Fruit fly (Drosophila melanogaster): ENCODE data around the gene CG43095.

CG43095 gene

dm6 chr3R:22726031-22726770 lies 45.4 kb downstream of the CG43095 start, which contains the start of gene RNF220 (continued):
- TF ChIP-seq Hr38 (GFP tag; optimal IDR thresholded peaks at IDR 0.05) (no peak), CG6792 (GFP tag; optimal IDR thresholded peaks at IDR 0.05) (no peak), cyc (GFP tag; optimal IDR thresholded peaks at IDR 0.05) (no peak), dsx (GFP tag; optimal IDR thresholded peaks at IDR 0.05; ENCODE audit: poor library complexity, severe bottlenecking) (no peak), topi (GFP tag; optimal IDR thresholded peaks at IDR 0.05) (no peak), CG11294 (GFP tag; IDR thresholded peaks at IDR 0.05) (no peak), acj6 (GFP tag; optimal IDR thresholded peaks at IDR 0.05) (peak; percentile 48), CG8319 (GFP tag; optimal IDR thresholded peaks at IDR 0.05) (no peak), Hr39 (GFP tag; optimal IDR thresholded peaks at IDR 0.05) (no peak), spab (GFP tag; optimal IDR thresholded peaks at IDR 0.05) (no peak), Sox102F (GFP tag; optimal IDR thresholded peaks at IDR 0.05) (no peak), dac (GFP tag; optimal IDR thresholded peaks at IDR 0.05) (no peak), Smox (GFP tag; optimal IDR thresholded peaks at IDR 0.05) (no peak), CG7368 (GFP tag; optimal IDR thresholded peaks at IDR 0.05) (no peak), fd59A (GFP tag; optimal IDR thresholded peaks at IDR 0.05) (no peak), CG6276 (GFP tag; optimal IDR thresholded peaks at IDR 0.05) (no peak), fd85E (GFP tag; optimal IDR thresholded peaks at IDR 0.05) (no peak), CG8632 (GFP tag; optimal IDR thresholded peaks at IDR 0.05) (peak; percentile 23), Eip93F (GFP tag; optimal IDR thresholded peaks at IDR 0.05) (no peak), net (GFP tag; optimal IDR thresholded peaks at IDR 0.05) (peak; percentile 50), esn (GFP tag; optimal IDR thresholded peaks at IDR 0.05) (peak; percentile 28), CG6854 (GFP tag; optimal IDR thresholded peaks at IDR 0.05) (no peak), CG10669 (GFP tag; optimal IDR thresholded peaks at IDR 0.05) (peak; percentile 24), ss (GFP tag; optimal IDR thresholded peaks at IDR 0.05) (no peak), Ets21C (GFP tag; optimal IDR thresholded peaks at IDR 0.05) (no peak), svp (GFP tag) (peak; percentile 66), Blimp-1 (GFP tag; optimal IDR thresholded peaks at IDR 0.05) (no peak), Sox15 (GFP tag; optimal IDR thresholded peaks at IDR 0.05) (peak; percentile 37), Ets96B (tag; optimal IDR thresholded peaks at IDR 0.05) (no peak), CG6808 (GFP tag; optimal IDR thresholded peaks at IDR 0.05) (no peak), Sox14 (GFP tag; optimal IDR thresholded peaks at IDR 0.05) (no peak), CG15336 (GFP tag; IDR thresholded peaks at IDR 0.05) (0 out of 2 replicates have a peak, but pooled peaks have one; percentile 24), Lpt (GFP tag; optimal IDR thresholded peaks at IDR 0.05) (no peak), CG3919 (GFP tag; optimal IDR thresholded peaks at IDR 0.05) (no peak)

- peak; percentile 89 for TF ChIP-seq Eip78C (GFP tag)
- peak; percentile 22; the same call in 1 of the 2 replicates for TF ChIP-seq CG11294 (GFP tag; IDR thresholded peaks at IDR 0.05)
- peak; percentile 54 for TF ChIP-seq Hr4 (GFP tag; optimal IDR thresholded peaks at IDR 0.05)
- TF ChIP-seq acj6 (GFP tag; optimal IDR thresholded peaks at IDR 0.05) = peak; percentile 51
- TF ChIP-seq CG1621 (tag; optimal IDR thresholded peaks at IDR 0.05) = no peak
- TF ChIP-seq Met (GFP tag; optimal IDR thresholded peaks at IDR 0.05) = peak; percentile 46
- peak; percentile 97 for TF ChIP-seq svp (GFP tag)
- peak; percentile 47 for TF ChIP-seq lz (GFP tag; optimal IDR thresholded peaks at IDR 0.05)
- peak; percentile 62 for TF ChIP-seq CG32006 (GFP tag; optimal IDR thresholded peaks at IDR 0.05)
- TF ChIP-seq CG6808 (GFP tag; optimal IDR thresholded peaks at IDR 0.05) = peak; percentile 32
- peak; percentile 66 for TF ChIP-seq Gug (GFP tag; IDR thresholded peaks at IDR 0.05)
- peak; percentile 38 for TF ChIP-seq pdm3 (GFP tag; optimal IDR thresholded peaks at IDR 0.05)
- peak; percentile 88 for TF ChIP-seq CG15336 (GFP tag; IDR thresholded peaks at IDR 0.05)
- peak; percentile 1 for TF ChIP-seq Sox15 (GFP tag; optimal IDR thresholded peaks at IDR 0.05)
- TF ChIP-seq Smox (GFP tag; optimal IDR thresholded peaks at IDR 0.05) = peak; percentile 62
- TF ChIP-seq OdsH (GFP tag; optimal IDR thresholded peaks at IDR 0.05) = peak; percentile 71
- peak; percentile 32 for TF ChIP-seq CG31627 (GFP tag; optimal IDR thresholded peaks at IDR 0.05)
- TF ChIP-seq vri (GFP tag; optimal IDR thresholded peaks at IDR 0.05) = peak; percentile 54
- peak; percentile 78 for TF ChIP-seq dsx (GFP tag; optimal IDR thresholded peaks at IDR 0.05; ENCODE audit: poor library complexity, severe bottlenecking)
- TF ChIP-seq eg (GFP tag; IDR thresholded peaks at IDR 0.05) = peak; percentile 84; the same call in 2 of the 3 replicates
- TF ChIP-seq ss (GFP tag; optimal IDR thresholded peaks at IDR 0.05) = peak in 1 of 2 experiments; percentile 44
- peak; percentile 40 for TF ChIP-seq CG6276 (GFP tag; optimal IDR thresholded peaks at IDR 0.05)
- TF ChIP-seq CG16779 (tag; optimal IDR thresholded peaks at IDR 0.05) = no peak
- peak; percentile 46 for TF ChIP-seq Eip75B (GFP tag; optimal IDR thresholded peaks at IDR 0.05)
Measured at dm6 chr3R:22724149-22724973, 47.2 kb downstream of the CG43095 start, which contains the start of gene Irp-1A. Gene Irp-1A (minus strand): TSS chr3R:22724587.

All from whole organism, prepupa.